Fruit fly (Drosophila melanogaster): Measurements from ENCODE around the gene CG13065.

dm6 chr3L:16277135-16277534, at the start of gene CG13065:
- TF ChIP-seq psq (optimal IDR thresholded peaks at IDR 0.05), result no peak
- TF ChIP-seq insv (optimal IDR thresholded peaks at IDR 0.05), result no peak

Data from Kc167 (cell line).